Worm (Caenorhabditis elegans): ENCODE results near the gene vab-1.
A peak's percentile ranks its signal among the peaks of the same experiment; 100 is the strongest.

The vab-1 gene

ce11 chrII:4565205-4565604 is 6.6 kb upstream of the vab-1 start (continued):
- TF ChIP-seq hmg-1.1 (GFP tag; IDR thresholded peaks at IDR 0.05) (0 out of 2 replicates have a peak, but pooled peaks have one; percentile 12), F37D6.2 (tag; optimal IDR thresholded peaks at IDR 0.05) (no peak), madf-5 (GFP tag; IDR thresholded peaks at IDR 0.05) (no peak), nhr-77 (tag; optimal IDR thresholded peaks at IDR 0.05) (no peak), mxl-2 (GFP tag; conservative IDR thresholded peaks at IDR 0.05) (no peak), nhr-25 (tag; optimal IDR thresholded peaks at IDR 0.05; ENCODE audit: borderline replicate concordance, insufficient read depth) (no peak), zfp-3 (GFP tag; conservative IDR thresholded peaks at IDR 0.05) (no peak), zip-2 (tag; optimal IDR thresholded peaks at IDR 0.05) (no peak), ceh-62 (tag; optimal IDR thresholded peaks at IDR 0.05) (no peak), vab-7 (GFP tag; IDR thresholded peaks at IDR 0.05) (peak; percentile 45; the same call in 1 of the 2 replicates), lin-13 (GFP tag; optimal IDR thresholded peaks at IDR 0.05) (no peak), unc-130 (GFP tag; optimal IDR thresholded peaks at IDR 0.05) (no peak), nhr-237 (tag; optimal IDR thresholded peaks at IDR 0.05) (no peak), sdz-12 (GFP tag; optimal IDR thresholded peaks at IDR 0.05) (no peak), snpc-4 (tag; optimal IDR thresholded peaks at IDR 0.05) (no peak), ama-1 (optimal IDR thresholded peaks at IDR 0.05) (no peak), nhr-10 (tag; optimal IDR thresholded peaks at IDR 0.05) (no peak), Y105C5A.15 (GFP tag; IDR thresholded peaks at IDR 0.05) (no peak), egl-43 (GFP tag; IDR thresholded peaks at IDR 0.05) (peak; percentile 58; the same call in 1 of the 2 replicates), D1046.2 (GFP tag; IDR thresholded peaks at IDR 0.05) (peak; percentile 47; the same call in 1 of the 2 replicates), ztf-7 (tag; optimal IDR thresholded peaks at IDR 0.05) (no peak), jun-1 (tag; optimal IDR thresholded peaks at IDR 0.05) (no peak), dmd-9 (GFP tag; IDR thresholded peaks at IDR 0.05) (no peak), dve-1 (tag; optimal IDR thresholded peaks at IDR 0.05; ENCODE audit: insufficient read depth) (peak; percentile 19), egl-27 (tag; optimal IDR thresholded peaks at IDR 0.05) (no peak), nhr-48 (tag; optimal IDR thresholded peaks at IDR 0.05) (no peak), daf-16 (GFP tag; optimal IDR thresholded peaks at IDR 0.05) (peak in 1 of 2 experiments; percentile 13), daf-16 (tag; optimal IDR thresholded peaks at IDR 0.05) (peak; percentile 15), nhr-6 (tag; optimal IDR thresholded peaks at IDR 0.05) (no peak), tra-1 (GFP tag; IDR thresholded peaks at IDR 0.05) (peak; percentile 37; the same call in 1 of the 2 replicates), F49E8.2 (tag; optimal IDR thresholded peaks at IDR 0.05; ENCODE audit: borderline replicate concordance) (no peak), lin-39 (tag; optimal IDR thresholded peaks at IDR 0.05) (no peak), saeg-2 (GFP tag; IDR thresholded peaks at IDR 0.05) (no peak), R02D3.7 (tag; optimal IDR thresholded peaks at IDR 0.05) (no peak), duxl-1 (tag; optimal IDR thresholded peaks at IDR 0.05; ENCODE audit: poor library complexity) (no peak), zfp-2 (tag; optimal IDR thresholded peaks at IDR 0.05) (no peak), nhr-28 (tag; optimal IDR thresholded peaks at IDR 0.05) (no peak), daf-8 (GFP tag; IDR thresholded peaks at IDR 0.05) (no peak), fkh-10 (GFP tag; optimal IDR thresholded peaks at IDR 0.05) (no peak), nhr-102 (tag; optimal IDR thresholded peaks at IDR 0.05) (no peak), php-3 (GFP tag; IDR thresholded peaks at IDR 0.05) (0 out of 2 replicates have a peak, but pooled peaks have one; percentile 9), arid-1 (GFP tag; conservative IDR thresholded peaks at IDR 0.05) (0 out of 2 replicates have a peak, but pooled peaks have one; percentile 12), cey-2 (tag; optimal IDR thresholded peaks at IDR 0.05; ENCODE audit: borderline replicate concordance, insufficient read depth) (no peak), ceh-32 (tag; optimal IDR thresholded peaks at IDR 0.05; ENCODE audit: poor library complexity) (no peak), aha-1 (tag) (no peak), mxl-3 (GFP tag; optimal IDR thresholded peaks at IDR 0.05) (no peak), lim-7 (GFP tag; IDR thresholded peaks at IDR 0.05) (peak; percentile 75), nhr-76 (tag; optimal IDR thresholded peaks at IDR 0.05) (no peak), mes-2 (tag; optimal IDR thresholded peaks at IDR 0.05; ENCODE audit: poor library complexity, severe bottlenecking) (peak; percentile 6), hlh-30 (tag; optimal IDR thresholded peaks at IDR 0.05; ENCODE audit: insufficient read depth) (no peak), spr-1 (tag; optimal IDR thresholded peaks at IDR 0.05) (no peak)

Data from whole organism, L4 larva.